Worm (Caenorhabditis elegans) whole organism, L3 larva: ENCODE measurements around the gene vha-3.

ENCODE experiments used
- R02D3.7 ChIP-seq: fragments of 150-350 bp; optimal IDR thresholded peaks from 2 replicates; lab custom pipeline; 2014; ENCODE audit warnings: missing biosample characterization, missing genetic modification characterization
- aly-2 ChIP-seq: fragments of 150-350 bp; optimal IDR thresholded peaks from 2 replicates; lab custom pipeline; 2014; ENCODE audit warnings: missing biosample characterization, missing genetic modification characterization
- ama-1 ChIP-seq: fragments of 150-350 bp; optimal IDR thresholded peaks from 2 replicates; lab custom pipeline; 2018
- egl-27 ChIP-seq: sonication (generic microtip); optimal IDR thresholded peaks from 4 replicates; lab custom pipeline; 2017; ENCODE audit warnings: missing biosample characterization, missing genetic modification reagents, missing genetic modification characterization
- lin-39 ChIP-seq: fragments of 150-350 bp; optimal IDR thresholded peaks from 2 replicates; lab custom pipeline; 2018; ENCODE audit warnings: missing biosample characterization, missing genetic modification reagents, missing genetic modification characterization
- mdl-1 ChIP-seq: fragments of 150-350 bp; optimal IDR thresholded peaks from 2 replicates; lab custom pipeline; 2014; ENCODE audit warnings: missing biosample characterization, missing genetic modification characterization
- mml-1 ChIP-seq: fragments of 150-350 bp; sonication (generic microtip); optimal IDR thresholded peaks from 3 replicates; lab custom pipeline; 2014; ENCODE audit warnings: missing biosample characterization, missing genetic modification characterization
- nfya-1 ChIP-seq: sonication (generic microtip); optimal IDR thresholded peaks from 2 replicates; lab custom pipeline; 2017; ENCODE audit warnings: missing genetic modification characterization, mild to moderate bottlenecking, missing compliant biosample characterization, antibody characterized with exemption, moderate library complexity; ENCODE audit not compliant: insufficient read depth
- nhr-23 ChIP-seq: fragments of 150-350 bp; optimal IDR thresholded peaks from 2 replicates; lab custom pipeline; 2014; ENCODE audit warnings: missing biosample characterization, missing genetic modification reagents, missing genetic modification characterization
- nhr-237 ChIP-seq: fragments of 150-350 bp; optimal IDR thresholded peaks from 2 replicates; lab custom pipeline; 2014; ENCODE audit warnings: missing biosample characterization, missing genetic modification characterization
- nhr-25 ChIP-seq: sonication (generic microtip); optimal IDR thresholded peaks from 2 replicates; lab custom pipeline; 2017; ENCODE audit warnings: missing biosample characterization, missing genetic modification characterization
- nhr-28 ChIP-seq: fragments of 150-350 bp; optimal IDR thresholded peaks from 2 replicates; lab custom pipeline; 2014; ENCODE audit warnings: missing biosample characterization, missing genetic modification characterization
- pha-4 ChIP-seq: fragments of 150-350 bp; optimal IDR thresholded peaks from 2 replicates; lab custom pipeline; 2014; ENCODE audit warnings: missing biosample characterization, missing genetic modification reagents, missing genetic modification characterization
- unc-62 ChIP-seq: fragments of 150-350 bp; sonication (generic microtip); optimal IDR thresholded peaks from 4 replicates; lab custom pipeline; 2014; ENCODE audit warnings: missing biosample characterization, missing genetic modification reagents, missing genetic modification characterization

ce11 chrIV:2314862-2315261 is 883 bp downstream of the vha-3 start:
- no peak for TF ChIP-seq nhr-23
- no peak for TF ChIP-seq nhr-25 (tag; lab: Kevin White, UChicago)
- TF ChIP-seq ama-1: no peak
- TF ChIP-seq pha-4 (tag; lab: Kevin White, UChicago): no peak
- TF ChIP-seq nhr-28 (tag; lab: Kevin White, UChicago): no peak
- TF ChIP-seq mml-1 (tag; lab: Kevin White, UChicago): no peak
- TF ChIP-seq lin-39: no peak
- TF ChIP-seq R02D3.7 (tag; lab: Kevin White, UChicago): no peak
- TF ChIP-seq egl-27 (tag; lab: Kevin White, UChicago): no peak
- no peak for TF ChIP-seq unc-62
- TF ChIP-seq nhr-237 (tag; lab: Kevin White, UChicago): no peak
- no peak for TF ChIP-seq mdl-1 (tag; lab: Kevin White, UChicago)
- no peak for TF ChIP-seq nfya-1
- TF ChIP-seq aly-2 (tag; lab: Kevin White, UChicago): no peak
